Worm (Caenorhabditis elegans): Measurements from ENCODE around the gene nep-3.
A peak's percentile ranks its signal among the peaks of the same experiment; 100 is the strongest.

The nep-3 gene

ce11 chrII:3877127-3877526, at the start of gene nep-3:
Gene nep-3, minus strand, starts transcription at chrII:3877227.
- TF ChIP-seq aly-2 (tag; optimal IDR thresholded peaks at IDR 0.05) (no peak), snpc-4 (tag; optimal IDR thresholded peaks at IDR 0.05) (no peak), ceh-82 (tag; optimal IDR thresholded peaks at IDR 0.05) (no peak), ces-1 (GFP tag; optimal IDR thresholded peaks at IDR 0.05) (no peak), unc-86 (tag; optimal IDR thresholded peaks at IDR 0.05) (no peak), blmp-1 (tag; optimal IDR thresholded peaks at IDR 0.05) (no peak), xbp-1 (tag; optimal IDR thresholded peaks at IDR 0.05) (no peak), lin-39 (tag; optimal IDR thresholded peaks at IDR 0.05) (no peak), egl-27 (tag; optimal IDR thresholded peaks at IDR 0.05) (no peak), ets-5 (GFP tag; IDR thresholded peaks at IDR 0.05) (no peak), pqm-1 (tag; optimal IDR thresholded peaks at IDR 0.05) (no peak), dpl-1 (GFP tag; optimal IDR thresholded peaks at IDR 0.05) (no peak), tlp-1 (tag; optimal IDR thresholded peaks at IDR 0.05) (no peak), hlh-17 (GFP tag; optimal IDR thresholded peaks at IDR 0.05; ENCODE audit: borderline replicate concordance) (no peak), mdl-1 (tag; optimal IDR thresholded peaks at IDR 0.05) (no peak), ztf-11 (tag; optimal IDR thresholded peaks at IDR 0.05) (no peak), ceh-8 (GFP tag; optimal IDR thresholded peaks at IDR 0.05) (no peak), lin-13 (GFP tag; optimal IDR thresholded peaks at IDR 0.05) (no peak), nhr-76 (tag; optimal IDR thresholded peaks at IDR 0.05) (no peak)

- TF ChIP-seq jun-1 (tag; optimal IDR thresholded peaks at IDR 0.05) (no peak), rnt-1 (tag; optimal IDR thresholded peaks at IDR 0.05) (no peak), efl-1 (optimal IDR thresholded peaks at IDR 0.05) (no peak), efl-1 (GFP tag; optimal IDR thresholded peaks at IDR 0.05 in 1 of 2) (no peak)
Observed at ce11 chrII:3922696-3923095, 45.7 kb upstream of the nep-3 start.

ce11 chrII:3920611-3921010, 43.6 kb upstream of the nep-3 start:
- TF ChIP-seq nhr-20 (tag; optimal IDR thresholded peaks at IDR 0.05) (no peak), blmp-1 (tag; optimal IDR thresholded peaks at IDR 0.05) (no peak), ceh-82 (tag; optimal IDR thresholded peaks at IDR 0.05) (no peak), ces-1 (GFP tag; optimal IDR thresholded peaks at IDR 0.05) (no peak), pag-3 (tag; optimal IDR thresholded peaks at IDR 0.05; ENCODE audit: borderline replicate concordance, insufficient read depth) (no peak), nhr-77 (tag; optimal IDR thresholded peaks at IDR 0.05) (no peak), efl-1 (optimal IDR thresholded peaks at IDR 0.05) (no peak), efl-1 (GFP tag; optimal IDR thresholded peaks at IDR 0.05 in 1 of 2) (no peak), dpl-1 (GFP tag; optimal IDR thresholded peaks at IDR 0.05) (no peak), mef-2 (tag; optimal IDR thresholded peaks at IDR 0.05) (no peak), grh-1 (GFP tag; IDR thresholded peaks at IDR 0.05) (no peak), nhr-85 (tag) (no peak), egl-27 (tag; optimal IDR thresholded peaks at IDR 0.05) (no peak), snpc-4 (tag; optimal IDR thresholded peaks at IDR 0.05) (no peak)

- TF ChIP-seq blmp-1 (tag; optimal IDR thresholded peaks at IDR 0.05), result no peak
- peak; percentile 91 for TF ChIP-seq dsc-1 (tag; optimal IDR thresholded peaks at IDR 0.05)
Observed at ce11 chrII:3917985-3918633, 41.1 kb upstream of the nep-3 start.

- TF ChIP-seq tbx-2 (tag; optimal IDR thresholded peaks at IDR 0.05) (no peak), skn-1 (tag; optimal IDR thresholded peaks at IDR 0.05) (no peak), ceh-82 (tag; optimal IDR thresholded peaks at IDR 0.05) (no peak), sptf-1 (tag; optimal IDR thresholded peaks at IDR 0.05) (no peak), nhr-47 (tag; optimal IDR thresholded peaks at IDR 0.05) (no peak), ces-1 (GFP tag; optimal IDR thresholded peaks at IDR 0.05) (no peak), hpl-2 (GFP tag; optimal IDR thresholded peaks at IDR 0.05) (no peak), sox-4 (tag; optimal IDR thresholded peaks at IDR 0.05) (no peak), egl-27 (tag; optimal IDR thresholded peaks at IDR 0.05) (no peak), nhr-84 (tag; optimal IDR thresholded peaks at IDR 0.05) (no peak), efl-1 (optimal IDR thresholded peaks at IDR 0.05) (no peak), efl-1 (GFP tag; optimal IDR thresholded peaks at IDR 0.05 in 1 of 2) (no peak), sup-37 (GFP tag; optimal IDR thresholded peaks at IDR 0.05) (no peak), zip-4 (GFP tag; optimal IDR thresholded peaks at IDR 0.05) (no peak), jun-1 (tag; optimal IDR thresholded peaks at IDR 0.05) (no peak)
Observed at ce11 chrII:3913673-3914072, 36.6 kb upstream of the nep-3 start.
